Worm (Caenorhabditis elegans) whole organism, dauer: ENCODE data around the gene C45B2.2.

Source experiments
- unc-62 ChIP-seq: sonication (generic microtip); optimal IDR thresholded peaks from 2 replicates; lab custom pipeline; 2017; ENCODE audit warnings: missing biosample characterization, missing genetic modification reagents, missing genetic modification characterization

C45B2.2 gene

ce11 chrX:6084439-6084838 lies at the start of gene C45B2.2:
Gene C45B2.2 (plus strand): TSS chrX:6084739.
- TF ChIP-seq unc-62 = no peak

- no peak for TF ChIP-seq unc-62
Observed at ce11 chrX:6039544-6039943, 45.0 kb upstream of the C45B2.2 start, which contains the start of gene hsp-25. Gene hsp-25 (minus strand): TSS chrX:6039644.

ce11 chrX:6040435-6041093 lies 44.0 kb upstream of the C45B2.2 start:
- TF ChIP-seq unc-62 = no peak

- TF ChIP-seq unc-62 = no peak
Observed at ce11 chrX:6041094-6041441, 43.5 kb upstream of the C45B2.2 start.

- no peak for TF ChIP-seq unc-62
Observed at ce11 chrX:6041995-6042481, 42.5 kb upstream of the C45B2.2 start.

ce11 chrX:6043283-6043682 lies 41.3 kb upstream of the C45B2.2 start:
- no peak for TF ChIP-seq unc-62

DNA sequence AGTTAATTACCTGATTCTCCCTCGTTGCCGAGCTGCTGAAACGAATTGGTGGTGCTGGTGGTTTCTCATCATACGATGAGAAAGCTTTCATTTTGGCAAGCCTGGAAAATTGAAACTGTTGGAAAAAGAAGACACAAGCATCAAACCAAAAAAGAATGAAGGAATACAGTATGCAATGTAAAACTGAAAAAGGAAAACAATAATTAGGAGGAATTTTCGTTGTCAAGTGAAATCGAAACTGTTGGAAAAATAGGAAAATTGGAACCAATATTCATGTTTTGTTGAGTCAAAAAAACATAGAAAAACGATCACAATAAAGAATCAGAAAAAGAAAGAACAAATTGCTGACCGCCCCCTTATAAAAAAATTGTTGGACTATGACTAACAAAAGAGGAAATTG lies 36.0 kb upstream of the C45B2.2 start, which contains the start of gene pak-1:
Gene pak-1 (minus strand): TSS at position 101 of the 400 bp plus-strand sequence.
- no peak for TF ChIP-seq unc-62

ce11 chrX:6050078-6050477 lies 34.5 kb upstream of the C45B2.2 start:
- no peak for TF ChIP-seq unc-62

DNA sequence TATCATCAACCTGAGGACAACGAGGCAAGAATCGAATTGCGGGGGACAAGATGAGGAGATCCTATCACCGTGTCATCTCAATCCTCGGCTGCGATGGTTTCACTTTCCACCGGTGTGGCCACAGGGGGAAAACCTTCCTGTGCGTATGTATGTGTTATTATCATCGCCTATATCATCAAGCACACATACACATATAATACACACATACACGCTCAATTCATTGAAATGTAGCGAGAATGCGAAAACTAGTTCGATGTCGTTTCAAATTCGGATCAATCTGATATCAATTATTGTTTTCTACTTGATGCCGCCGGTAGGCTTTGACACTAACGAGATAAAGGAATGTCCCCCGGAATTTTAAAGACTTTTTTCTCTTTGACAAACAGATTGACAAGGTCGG lies 33.7 kb upstream of the C45B2.2 start:
- TF ChIP-seq unc-62 = no peak

DNA sequence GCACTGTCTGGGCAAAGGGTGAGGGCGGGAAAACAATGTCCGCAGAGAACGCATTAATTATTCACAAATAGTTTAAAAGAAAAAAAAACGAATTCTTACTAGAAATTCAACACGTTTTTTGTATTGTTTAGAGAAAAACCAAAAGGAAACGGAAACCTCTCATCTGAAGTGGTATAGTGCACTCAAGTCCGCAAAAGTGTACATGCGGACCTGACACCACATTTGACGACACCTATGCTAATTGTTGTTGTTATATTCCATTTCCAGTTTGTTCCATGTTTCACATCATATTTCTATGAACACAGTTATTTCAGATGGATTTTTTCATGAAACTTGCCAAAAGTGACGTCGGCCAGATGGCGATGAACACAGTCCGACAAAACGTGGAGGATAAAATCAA lies 31.8 kb upstream of the C45B2.2 start, which contains the start of gene C45B2.6:
Gene C45B2.6 (plus strand): TSS at position 136 of the 400 bp plus-strand sequence.
- no peak for TF ChIP-seq unc-62

- TF ChIP-seq unc-62 = no peak
Observed at ce11 chrX:6057580-6058305, 26.8 kb upstream of the C45B2.2 start, which contains the start of gene gln-1. Gene gln-1 (plus strand): TSS chrX:6058255.

ce11 chrX:6059163-6059782 lies 25.3 kb upstream of the C45B2.2 start:
- TF ChIP-seq unc-62 = no peak

- no peak for TF ChIP-seq unc-62
Observed at ce11 chrX:6064385-6064784, 20.2 kb upstream of the C45B2.2 start.

- no peak for TF ChIP-seq unc-62
Observed at ce11 chrX:6065936-6066452, 18.5 kb upstream of the C45B2.2 start, which contains the start of gene ptr-4. Gene ptr-4 (minus strand): TSS chrX:6065986.

DNA sequence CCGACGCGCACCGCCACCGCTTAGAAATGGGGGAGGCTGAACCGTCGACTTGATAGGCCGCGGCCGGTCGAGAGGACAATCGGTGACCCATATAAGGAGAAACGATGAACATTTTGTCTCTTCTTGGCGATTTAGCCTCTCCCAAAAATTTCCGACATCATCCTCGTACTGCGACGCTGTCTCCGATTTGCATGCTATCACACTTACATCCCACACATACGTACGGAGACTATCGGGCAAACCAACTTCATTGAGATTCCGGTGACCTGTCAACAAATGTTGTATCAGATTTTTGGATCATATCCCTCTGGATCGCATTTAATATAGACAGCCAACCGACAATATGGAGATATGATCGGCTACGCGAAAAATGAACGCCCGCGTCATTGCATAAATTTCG lies 17.9 kb upstream of the C45B2.2 start:
- TF ChIP-seq unc-62 = no peak

DNA sequence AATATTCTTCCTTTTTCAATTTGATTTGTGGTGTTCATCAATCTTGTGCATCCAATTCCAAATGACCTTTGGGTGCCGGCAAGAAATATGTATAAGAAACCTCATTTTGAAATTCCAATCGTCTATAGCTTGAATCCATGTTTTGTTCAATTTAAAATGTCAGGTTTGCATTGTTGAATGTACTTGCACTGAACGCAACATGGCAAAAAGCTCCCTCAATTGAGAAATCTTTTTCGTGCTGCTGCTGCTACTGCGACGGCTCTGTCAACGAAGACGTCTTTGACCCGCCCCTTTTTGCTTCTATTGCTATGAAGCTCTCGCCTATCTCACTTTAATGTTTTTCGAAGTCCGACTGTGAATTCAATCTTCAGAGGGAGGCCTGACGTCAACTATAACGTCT lies 9.3 kb upstream of the C45B2.2 start, which contains the start of gene lgc-58:
Gene lgc-58 (plus strand): TSS at position 301 of the 400 bp plus-strand sequence.
- TF ChIP-seq unc-62 = no peak

ce11 chrX:6081793-6082192 lies 2.7 kb upstream of the C45B2.2 start:
- no peak for TF ChIP-seq unc-62
